Fruit fly (Drosophila melanogaster) whole organism, wandering third instar larva: ENCODE results near the gene CG17300.
A peak's percentile ranks its signal among the peaks of the same experiment; 100 is the strongest.

Experiments used
- Abd-B ChIP-seq: fragments of >200 bp; optimal IDR thresholded peaks from 2 replicates; lab custom pipeline; 2017; ENCODE audit warnings: missing biosample characterization, missing genetic modification characterization
- CG9705 ChIP-seq: fragments of 200-800 bp; sonication (Bioruptor generic); optimal IDR thresholded peaks from 2 replicates; lab custom pipeline; 2018; ENCODE audit warnings: missing biosample characterization, mild to moderate bottlenecking, missing genetic modification characterization
- CrebA ChIP-seq: fragments of 200-800 bp; sonication (Bioruptor generic); optimal IDR thresholded peaks from 2 replicates; lab custom pipeline; 2016; ENCODE audit warnings: missing biosample characterization, mild to moderate bottlenecking, missing genetic modification characterization, borderline replicate concordance
- Dfd ChIP-seq: fragments of >200 bp; optimal IDR thresholded peaks from 2 replicates; lab custom pipeline; 2017; ENCODE audit warnings: missing biosample characterization, missing genetic modification characterization
- Dif ChIP-seq: fragments of 200-275, 200-300 bp; sonication (Bioruptor generic); optimal IDR thresholded peaks from 2 replicates; lab custom pipeline; 2018; ENCODE audit warnings: missing biosample characterization, missing genetic modification characterization; ENCODE audit not compliant: partially characterized antibody
- GATAd ChIP-seq: sonication (Bioruptor generic); optimal IDR thresholded peaks from 2 replicates; lab custom pipeline; 2016; ENCODE audit warnings: missing biosample characterization, missing genetic modification characterization
- HLH106 ChIP-seq: fragments of 200-800 bp; optimal IDR thresholded peaks from 3 replicates; lab custom pipeline; 2019; ENCODE audit warnings: missing biosample characterization, mild to moderate bottlenecking, missing genetic modification characterization, moderate library complexity
- Hnf4 ChIP-seq: fragments of 200-800 bp; sonication (Bioruptor generic); optimal IDR thresholded peaks from 2 replicates; lab custom pipeline; 2016; ENCODE audit warnings: missing biosample characterization, mild to moderate bottlenecking, missing genetic modification characterization
- Hr78 ChIP-seq: fragments of >200 bp; optimal IDR thresholded peaks from 2 replicates; lab custom pipeline; 2017; ENCODE audit warnings: missing biosample characterization, missing genetic modification characterization
- Hr83 ChIP-seq: fragments of 200-300 bp; sonication (Bioruptor generic); optimal IDR thresholded peaks from 2 replicates; lab custom pipeline; 2016; ENCODE audit warnings: missing biosample characterization, mild to moderate bottlenecking, missing genetic modification characterization, moderate library complexity; ENCODE audit not compliant: poor library complexity, severe bottlenecking
- Jra ChIP-seq: sonication (Bioruptor generic); optimal IDR thresholded peaks from 2 replicates; lab custom pipeline; 2016; ENCODE audit warnings: missing biosample characterization, missing genetic modification characterization
- Mio ChIP-seq: sonication (Bioruptor generic); optimal IDR thresholded peaks from 2 replicates; lab custom pipeline; 2016; ENCODE audit warnings: missing biosample characterization, missing genetic modification characterization
- Myc ChIP-seq: fragments of >200 bp; optimal IDR thresholded peaks from 2 replicates; lab custom pipeline; 2017
- N ChIP-seq: fragments of >200 bp; optimal IDR thresholded peaks from 2 replicates; lab custom pipeline; 2018; ENCODE audit warnings: missing biosample characterization, missing external identifiers, missing genetic modification characterization
- OdsH ChIP-seq: fragments of 200-800 bp; sonication (Bioruptor generic); optimal IDR thresholded peaks from 2 replicates; lab custom pipeline; 2016; ENCODE audit warnings: missing biosample characterization, mild to moderate bottlenecking, missing genetic modification characterization
- Rel ChIP-seq, 2 experiments: fragments of 200-800 bp; sonication (Bioruptor generic) in 1 of 2; optimal IDR thresholded peaks; 2 replicates in 1 of 2; 3 replicates in 1 of 2; lab custom pipeline; 2016 to 2019; ENCODE audit warnings: mild to moderate bottlenecking in 2 of 2, missing biosample characterization in 2 of 2, missing genetic modification characterization in 2 of 2, moderate library complexity in 1 of 2
- Sp1 ChIP-seq: fragments of 200-800 bp; sonication (Bioruptor generic); optimal IDR thresholded peaks from 3 replicates; lab custom pipeline; 2019; ENCODE audit warnings: missing biosample characterization, mild to moderate bottlenecking, missing genetic modification characterization, moderate library complexity
- Vsx2 ChIP-seq: fragments of 200-300, 225-300 bp; sonication (Bioruptor generic); optimal IDR thresholded peaks from 2 replicates; lab custom pipeline; 2018; ENCODE audit warnings: missing biosample characterization, missing genetic modification characterization; ENCODE audit not compliant: partially characterized antibody
- br ChIP-seq: fragments of 200-800 bp; sonication (Bioruptor generic); optimal IDR thresholded peaks from 2 replicates; lab custom pipeline; 2016; ENCODE audit warnings: missing biosample characterization, missing genetic modification characterization
- brk ChIP-seq: fragments of 200-800 bp; sonication (Bioruptor generic); optimal IDR thresholded peaks from 2 replicates; lab custom pipeline; 2016; ENCODE audit warnings: missing biosample characterization, mild to moderate bottlenecking, missing genetic modification characterization
- dl ChIP-seq, 2 experiments: fragments of 175-275, 200-275 bp in 1 of 2; fragments of 200-275 bp in 1 of 2; sonication (Bioruptor generic); optimal IDR thresholded peaks; lab custom pipeline; 2018; ENCODE audit warnings: mild to moderate bottlenecking in 2 of 2, missing biosample characterization in 2 of 2, missing genetic modification characterization in 2 of 2, moderate library complexity in 2 of 2; ENCODE audit not compliant: partially characterized antibody in 2 of 2, insufficient read depth in 1 of 2
- dmrt93B ChIP-seq: fragments of 200-800 bp; sonication (Bioruptor generic); optimal IDR thresholded peaks from 2 replicates; lab custom pipeline; 2018; ENCODE audit warnings: missing biosample characterization, mild to moderate bottlenecking, missing genetic modification characterization
- dsf ChIP-seq: sonication (Bioruptor generic); optimal IDR thresholded peaks from 2 replicates; lab custom pipeline; 2016; ENCODE audit warnings: missing biosample characterization, missing genetic modification characterization, borderline replicate concordance
- ey ChIP-seq: fragments of 200-800 bp; sonication (Bioruptor generic); optimal IDR thresholded peaks from 2 replicates; lab custom pipeline; 2016; ENCODE audit warnings: missing biosample characterization, missing genetic modification characterization
- foxo ChIP-seq, 2 experiments: fragments of 200-800 bp; sonication (Bioruptor generic); optimal IDR thresholded peaks; 2 replicates in 1 of 2; 3 replicates in 1 of 2; lab custom pipeline; 2016 to 2017; ENCODE audit warnings: missing biosample characterization in 2 of 2, missing genetic modification characterization in 2 of 2
- fru ChIP-seq: fragments of 200-800 bp; sonication (Bioruptor generic); optimal IDR thresholded peaks from 3 replicates; lab custom pipeline; 2016; ENCODE audit warnings: missing biosample characterization, mild to moderate bottlenecking, missing genetic modification characterization
- h ChIP-seq: fragments of 200-800 bp; sonication (Bioruptor generic); optimal IDR thresholded peaks from 3 replicates; lab custom pipeline; 2016; ENCODE audit warnings: missing biosample characterization, mild to moderate bottlenecking, missing genetic modification characterization
- jim ChIP-seq: fragments of 175-275, 200-325 bp; sonication (Bioruptor generic); optimal IDR thresholded peaks from 2 replicates; lab custom pipeline; 2016; ENCODE audit warnings: missing biosample characterization, mild to moderate bottlenecking, missing genetic modification characterization
- lola ChIP-seq: fragments of >200 bp; optimal IDR thresholded peaks from 2 replicates; lab custom pipeline; 2017; ENCODE audit warnings: missing biosample characterization, missing genetic modification characterization
- pan ChIP-seq: fragments of >200 bp; optimal IDR thresholded peaks from 2 replicates; lab custom pipeline; 2017
- psq ChIP-seq: fragments of 200-800 bp; sonication (Bioruptor generic); optimal IDR thresholded peaks from 3 replicates; lab custom pipeline; 2017; ENCODE audit warnings: missing biosample characterization, mild to moderate bottlenecking, missing genetic modification characterization, moderate library complexity
- rgr ChIP-seq: fragments of 200-800 bp; sonication (Bioruptor generic); optimal IDR thresholded peaks from 3 replicates; lab custom pipeline; 2016; ENCODE audit warnings: missing biosample characterization, mild to moderate bottlenecking, missing genetic modification characterization
- sage ChIP-seq: fragments of 200-800 bp; sonication (Bioruptor generic); optimal IDR thresholded peaks from 2 replicates; lab custom pipeline; 2016; ENCODE audit warnings: missing biosample characterization, mild to moderate bottlenecking, missing genetic modification characterization
- sv ChIP-seq: fragments of 200-800 bp; sonication (Bioruptor generic); optimal IDR thresholded peaks from 3 replicates; lab custom pipeline; 2016; ENCODE audit warnings: missing biosample characterization, missing genetic modification characterization
- tai ChIP-seq: sonication (Bioruptor generic); optimal IDR thresholded peaks from 2 replicates; lab custom pipeline; 2016; ENCODE audit warnings: missing biosample characterization, missing genetic modification characterization
- usp ChIP-seq: fragments of >200 bp; optimal IDR thresholded peaks from 2 replicates; lab custom pipeline; 2017; ENCODE audit warnings: missing biosample characterization, missing genetic modification characterization
- woc ChIP-seq: sonication (Bioruptor generic); optimal IDR thresholded peaks from 2 replicates; lab custom pipeline; 2016; ENCODE audit warnings: missing biosample characterization, mild to moderate bottlenecking, missing genetic modification characterization

The CG17300 gene

DNA sequence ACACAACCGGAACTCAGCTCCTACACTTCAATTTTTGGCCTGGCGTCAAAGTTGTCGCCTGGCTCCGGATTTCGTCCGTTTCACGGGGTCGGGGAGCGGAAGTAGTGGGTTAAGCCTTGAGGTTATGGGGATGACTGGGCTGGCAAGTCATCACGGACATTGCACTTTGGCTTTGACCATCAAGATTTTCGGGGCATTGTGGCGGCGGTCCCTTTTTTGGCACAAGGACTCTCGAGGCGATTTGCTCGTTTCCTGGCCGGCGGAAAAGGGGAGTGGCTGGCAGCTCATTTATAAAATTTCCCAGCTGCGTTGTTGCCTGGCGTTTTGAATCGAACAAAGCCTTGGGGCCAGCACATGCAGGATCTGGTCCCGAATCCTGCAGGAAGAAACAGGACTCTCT, 46.1 kb upstream of the CG17300 start:
- TF ChIP-seq h (GFP tag; lab: Kevin White, UChicago) (no peak), Abd-B (GFP tag; lab: Kevin White, UChicago) (no peak), GATAd (GFP tag; lab: Kevin White, UChicago) (no peak), Dfd (GFP tag; lab: Kevin White, UChicago) (no peak), Jra (GFP tag; lab: Kevin White, UChicago) (no peak), woc (GFP tag; lab: Kevin White, UChicago) (no peak), rgr (no peak), fru (GFP tag; lab: Kevin White, UChicago) (no peak)

DNA sequence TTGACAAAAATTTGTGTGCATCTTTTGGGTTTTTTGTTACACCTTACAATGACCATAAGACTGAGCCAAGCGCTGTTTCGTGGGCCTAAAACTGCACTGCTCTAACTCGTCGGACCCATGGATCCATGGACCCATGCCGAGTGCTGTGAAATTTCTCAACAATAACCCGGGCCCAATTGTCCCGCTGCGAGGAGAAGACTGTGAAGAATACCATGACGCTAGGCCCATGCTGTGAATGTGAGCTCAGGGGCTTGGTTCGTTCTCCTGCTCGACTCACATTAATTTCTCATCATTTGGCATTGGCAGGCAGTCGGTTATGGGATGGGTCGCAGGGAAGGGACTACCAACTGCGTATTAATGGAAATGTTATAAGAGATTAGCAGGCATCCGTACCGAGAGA, 33.1 kb upstream of the CG17300 start:
- TF ChIP-seq sv (GFP tag; lab: Kevin White, UChicago) (no peak), N (GFP tag; lab: Kevin White, UChicago) (no peak), CG9705 (GFP tag; lab: Kevin White, UChicago) (no peak), dsf (GFP tag; lab: Kevin White, UChicago) (no peak)

DNA sequence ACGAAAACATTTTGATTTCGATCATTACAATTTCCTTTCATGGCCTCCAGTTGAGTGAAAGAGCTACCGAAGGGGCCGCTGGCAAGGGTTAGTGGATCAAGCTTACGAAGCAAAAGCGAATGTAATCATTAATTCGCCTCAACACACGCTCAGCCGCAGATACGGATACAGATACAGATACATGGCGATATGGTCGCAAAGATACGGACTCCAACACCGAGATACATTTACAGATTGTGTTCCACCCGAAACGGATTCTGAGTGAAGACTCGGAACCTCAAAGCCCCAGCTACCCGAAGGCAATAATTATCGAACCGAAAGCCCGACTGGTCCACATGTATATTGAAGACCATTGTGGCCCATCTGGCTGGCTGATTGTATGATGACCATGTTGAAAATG, 31.9 kb upstream of the CG17300 start:
- TF ChIP-seq dsf (GFP tag; lab: Kevin White, UChicago): no peak
- TF ChIP-seq N (GFP tag; lab: Kevin White, UChicago): no peak
- TF ChIP-seq sage: no peak
- no peak for TF ChIP-seq dl (GFP tag; optimal IDR thresholded peaks at IDR 0.05; lab: Kevin White, UChicago; ENCODE audit: insufficient read depth in 1 of 2, partially characterized antibody in 2 of 2)
- TF ChIP-seq Dif: no peak
- TF ChIP-seq Hr78 (GFP tag; lab: Kevin White, UChicago): no peak

DNA sequence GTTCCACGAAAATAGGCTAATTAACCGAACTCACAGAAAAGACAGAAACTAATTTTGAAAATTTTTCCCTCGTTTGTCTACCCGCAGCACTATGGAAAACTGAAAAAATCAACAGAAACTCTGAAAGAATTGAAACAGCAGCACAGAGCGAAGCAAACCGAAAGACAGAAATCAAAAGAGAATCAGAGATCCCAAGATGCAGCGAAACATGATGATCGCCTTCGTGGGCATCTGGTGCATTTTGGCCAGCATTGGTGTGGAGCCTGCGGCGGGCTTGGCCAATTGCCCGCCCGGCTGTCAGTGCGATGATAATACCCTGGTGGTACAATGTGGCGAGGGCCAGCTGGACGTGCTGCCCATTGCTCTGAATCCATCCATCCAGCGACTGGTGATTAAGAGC, 28.0 kb upstream of the CG17300 start:
- TF ChIP-seq br (GFP tag; lab: Kevin White, UChicago) (no peak), Mio (no peak), Rel (GFP tag; optimal IDR thresholded peaks at IDR 0.05; lab: Kevin White, UChicago) (no peak), Rel (tag; optimal IDR thresholded peaks at IDR 0.05; lab: Kevin White, UChicago) (no peak), Hnf4 (GFP tag; lab: Kevin White, UChicago) (no peak), dmrt93B (no peak), brk (GFP tag; lab: Kevin White, UChicago) (no peak), fru (GFP tag; lab: Kevin White, UChicago) (no peak), jim (GFP tag; lab: Kevin White, UChicago) (no peak), Dfd (GFP tag; lab: Kevin White, UChicago) (no peak), h (GFP tag; lab: Kevin White, UChicago) (no peak), HLH106 (no peak)

DNA sequence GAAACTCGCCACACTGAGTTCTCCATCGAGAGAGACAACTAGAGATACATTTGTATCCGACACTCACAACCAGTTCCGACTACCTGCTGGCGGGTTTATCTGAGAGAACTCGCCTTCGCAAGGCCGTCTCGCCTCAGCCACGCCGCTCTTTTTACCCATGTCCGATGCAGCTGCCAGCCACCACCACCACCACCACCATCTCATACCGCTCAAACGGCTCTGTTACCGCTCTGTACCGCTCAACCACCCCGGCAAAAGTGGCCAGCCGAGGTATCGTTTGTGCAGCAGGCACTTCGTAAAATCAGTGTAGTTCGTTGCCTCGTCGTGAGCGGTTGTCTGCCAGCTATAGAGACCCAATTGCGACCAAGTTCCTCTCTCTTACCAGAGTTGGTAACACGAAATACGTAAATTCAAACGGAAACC, 26.9 kb upstream of the CG17300 start, which contains the start of gene trn:
TSS of gene trn (plus strand) at position 302 of the 423 bp plus-strand sequence.
- TF ChIP-seq tai (GFP tag; lab: Kevin White, UChicago) (no peak), Dfd (GFP tag; lab: Kevin White, UChicago) (no peak), brk (GFP tag; lab: Kevin White, UChicago) (no peak), sv (GFP tag; lab: Kevin White, UChicago) (no peak), jim (GFP tag; lab: Kevin White, UChicago) (no peak), Hr83 (GFP tag; lab: Kevin White, UChicago) (peak; percentile 74), psq (GFP tag; lab: Kevin White, UChicago) (no peak), HLH106 (peak; percentile 11), CrebA (GFP tag; lab: Kevin White, UChicago) (no peak), Dif (peak; percentile 82), usp (GFP tag; lab: Kevin White, UChicago) (no peak), Abd-B (GFP tag; lab: Kevin White, UChicago) (no peak), Myc (lab: Kevin White, UChicago) (no peak), rgr (peak; percentile 33), pan (lab: Kevin White, UChicago) (no peak), woc (GFP tag; lab: Kevin White, UChicago) (no peak), Hnf4 (GFP tag; lab: Kevin White, UChicago) (peak; percentile 13), sage (no peak), Mio (no peak), OdsH (GFP tag; lab: Kevin White, UChicago) (peak; percentile 12), br (GFP tag; lab: Kevin White, UChicago) (peak; percentile 12), dl (GFP tag; optimal IDR thresholded peaks at IDR 0.05; lab: Kevin White, UChicago; ENCODE audit: insufficient read depth in 1 of 2, partially characterized antibody in 2 of 2) (peak; percentile 44 to 63), Vsx2 (GFP tag; lab: Kevin White, UChicago) (peak; percentile 40), N (GFP tag; lab: Kevin White, UChicago) (no peak), h (GFP tag; lab: Kevin White, UChicago) (peak; percentile 50), ey (no peak), foxo (GFP tag; optimal IDR thresholded peaks at IDR 0.05; lab: Kevin White, UChicago) (peak in 1 of 2 experiments; percentile 13), lola (no peak), Hr78 (GFP tag; lab: Kevin White, UChicago) (no peak), Sp1 (GFP tag; lab: Kevin White, UChicago) (peak; percentile 28), dsf (GFP tag; lab: Kevin White, UChicago) (no peak), fru (GFP tag; lab: Kevin White, UChicago) (peak; percentile 25), dmrt93B (no peak), GATAd (GFP tag; lab: Kevin White, UChicago) (no peak), Jra (GFP tag; lab: Kevin White, UChicago) (no peak), CG9705 (GFP tag; lab: Kevin White, UChicago) (no peak), Rel (GFP tag; optimal IDR thresholded peaks at IDR 0.05; lab: Kevin White, UChicago) (peak; percentile 39), Rel (tag; optimal IDR thresholded peaks at IDR 0.05; lab: Kevin White, UChicago) (no peak)
